Worm (Caenorhabditis elegans) whole organism, midembryonic: ENCODE measurements around the gene T28A8.6.

Source experiments
- T22C8.4 ChIP-seq: fragments of 200-800 bp; sonication (Bioruptor generic); IDR thresholded peaks from 2 replicates; pipeline ENCODE4 v1.3.6; 2022; ENCODE audit warnings: missing genetic modification characterization, missing compliant biosample characterization
- cog-1 ChIP-seq: sonication (generic microtip); optimal IDR thresholded peaks from 2 replicates; lab custom pipeline; 2016; ENCODE audit warnings: missing genetic modification characterization, missing compliant biosample characterization
- flt-1 ChIP-seq: fragments of 200-800 bp; sonication (Bioruptor generic); IDR thresholded peaks from 2 replicates; pipeline ENCODE4 v1.3.6; 2022; ENCODE audit warnings: missing genetic modification characterization, missing compliant biosample characterization
- klf-2 ChIP-seq: fragments of 200-800 bp; sonication (Bioruptor generic); conservative IDR thresholded peaks from 2 replicates; pipeline ENCODE4 v1.3.6; 2022; ENCODE audit warnings: missing genetic modification reagents, missing genetic modification characterization, missing compliant biosample characterization
- med-1 ChIP-seq: sonication (generic microtip); optimal IDR thresholded peaks from 2 replicates; lab custom pipeline; 2017; ENCODE audit warnings: missing genetic modification characterization, mild to moderate bottlenecking, missing compliant biosample characterization, antibody characterized with exemption, missing genetic modification reagents; ENCODE audit not compliant: insufficient read depth
- ref-1 ChIP-seq: fragments of 200-800 bp; sonication (Bioruptor generic); conservative IDR thresholded peaks from 2 replicates; pipeline ENCODE4 v1.3.6; 2022; ENCODE audit warnings: missing genetic modification reagents, missing genetic modification characterization, missing compliant biosample characterization
- tab-1 ChIP-seq: fragments of 200-800 bp; sonication (Bioruptor generic); IDR thresholded peaks from 2 replicates; pipeline ENCODE4 v1.3.6; 2022; ENCODE audit warnings: missing genetic modification characterization, missing compliant biosample characterization
- ztf-23 ChIP-seq: fragments of 200-800 bp; sonication (Bioruptor generic); IDR thresholded peaks from 2 replicates; pipeline ENCODE4 v1.3.6; 2022; ENCODE audit warnings: missing genetic modification reagents, missing genetic modification characterization, missing compliant biosample characterization
- ztf-29 ChIP-seq: fragments of 200-800 bp; sonication (Bioruptor generic); IDR thresholded peaks from 2 replicates; pipeline ENCODE4 v1.3.6; 2022; ENCODE audit warnings: missing genetic modification reagents, missing genetic modification characterization, missing compliant biosample characterization

DNA sequence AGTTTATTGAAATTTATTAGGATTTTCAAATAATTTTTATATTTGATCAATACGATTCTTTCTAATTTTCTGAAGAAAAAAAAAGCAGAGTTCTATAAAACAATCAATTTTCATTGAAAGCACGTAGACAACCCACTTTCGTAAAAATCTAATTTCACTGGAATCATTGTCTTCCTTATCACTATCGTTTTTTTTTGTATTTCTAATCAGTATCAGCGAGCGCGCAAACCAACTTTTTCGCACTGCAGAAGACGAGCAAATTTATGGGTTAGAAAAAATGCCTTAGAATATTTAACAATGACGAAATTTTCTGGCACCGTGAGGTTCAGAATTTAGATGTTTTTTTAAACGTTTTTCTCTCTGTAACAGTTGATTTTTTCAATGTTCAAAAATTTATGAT is 46.2 kb upstream of the T28A8.6 start:
- no peak for TF ChIP-seq T22C8.4 (GFP tag; lab: Robert Waterston, UW)
- no peak for TF ChIP-seq ztf-23 (GFP tag; lab: Robert Waterston, UW)
- TF ChIP-seq ref-1 (GFP tag; lab: Robert Waterston, UW): no peak
- no peak for TF ChIP-seq flt-1
- TF ChIP-seq tab-1 (GFP tag; lab: Robert Waterston, UW): no peak
- no peak for TF ChIP-seq cog-1
- no peak for TF ChIP-seq med-1 (GFP tag; lab: Kevin White, UChicago)
- no peak for TF ChIP-seq ztf-29 (GFP tag; lab: Robert Waterston, UW)
- TF ChIP-seq klf-2 (GFP tag; lab: Robert Waterston, UW): no peak
